Worm (Caenorhabditis elegans) whole organism, mixed stage, embryonic: ENCODE measurements around the gene srh-41.

Experiments used
- lin-13 ChIP-seq: fragments of 150-350 bp; optimal IDR thresholded peaks from 2 replicates; lab custom pipeline; 2014; ENCODE audit warnings: missing biosample characterization, missing genetic modification characterization
- mep-1 ChIP-seq: fragments of 150-350 bp; optimal IDR thresholded peaks from 2 replicates; lab custom pipeline; 2017; ENCODE audit warnings: missing biosample characterization, missing genetic modification reagents, missing genetic modification characterization, inconsistent platforms
- unc-39 ChIP-seq: fragments of 150-350 bp; optimal IDR thresholded peaks from 2 replicates; lab custom pipeline; 2014; ENCODE audit warnings: missing biosample characterization, missing genetic modification characterization
- unc-62 ChIP-seq: fragments of 150-350 bp; optimal IDR thresholded peaks from 2 replicates; lab custom pipeline; 2014; ENCODE audit warnings: missing biosample characterization, missing genetic modification reagents, missing genetic modification characterization

DNA sequence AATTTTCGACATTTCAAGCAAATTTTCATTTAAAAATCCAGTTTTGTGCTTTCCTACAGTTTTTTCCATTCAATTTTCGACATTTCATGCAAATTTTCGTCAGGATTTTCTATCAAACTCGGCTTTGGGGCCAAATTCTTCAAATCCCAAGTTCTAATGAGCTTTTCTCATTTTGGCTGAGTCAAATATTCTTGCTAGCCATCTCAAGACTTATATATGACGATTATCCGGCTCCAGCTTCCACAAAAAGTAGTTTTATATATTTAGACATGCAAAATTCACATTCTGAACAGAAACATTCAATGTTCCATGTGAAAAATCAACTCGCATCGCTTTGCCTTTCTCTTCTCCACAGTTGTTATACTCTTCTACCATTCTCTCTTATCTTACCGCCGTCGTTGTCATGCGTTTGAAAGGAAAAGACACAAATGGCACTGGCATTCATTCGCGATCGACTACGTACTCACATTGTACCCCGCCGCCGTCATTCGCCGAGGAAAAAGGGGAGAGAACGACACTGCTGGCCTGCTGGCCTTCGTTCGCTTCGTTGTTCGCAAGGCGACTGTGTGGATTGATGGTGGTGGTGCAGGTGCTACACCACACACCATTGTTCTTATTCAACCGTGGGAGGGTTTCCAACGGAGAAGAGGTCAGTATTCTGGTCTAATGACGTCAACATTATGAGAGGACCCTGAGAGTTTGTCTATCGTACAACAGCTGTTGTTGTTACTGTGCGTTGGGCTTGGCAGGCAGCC is 39.3 kb downstream of the srh-41 start:
- TF ChIP-seq mep-1 (tag; lab: Kevin White, UChicago) (peak; percentile 60), unc-62 (GFP tag; lab: Kevin White, UChicago) (peak; percentile 16), lin-13 (no peak), unc-39 (tag; lab: Kevin White, UChicago) (no peak)
